Worm (Caenorhabditis elegans): ENCODE data around the gene srb-12.

The srb-12 gene

DNA sequence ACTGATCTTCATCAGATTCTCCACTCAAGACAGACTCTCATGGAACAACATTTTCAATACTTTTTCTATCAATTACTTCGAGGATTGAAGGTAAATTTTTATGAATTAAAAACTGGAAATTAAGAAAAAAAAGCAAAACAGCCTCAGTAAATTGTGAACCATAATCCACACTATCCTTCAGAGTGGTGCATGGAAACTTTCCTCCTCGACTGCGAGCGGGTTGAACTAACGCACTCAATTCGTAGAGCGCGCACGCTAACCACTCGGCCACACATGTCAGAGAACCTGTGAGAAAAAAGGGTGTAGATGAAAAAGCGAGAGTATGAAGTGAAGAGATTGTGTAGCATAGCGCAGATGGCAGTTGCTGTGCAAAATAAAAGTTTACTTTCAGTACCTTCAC, 49.4 kb downstream of the srb-12 start (continued):
- TF ChIP-seq blmp-1 (tag; optimal IDR thresholded peaks at IDR 0.05; ENCODE audit: insufficient read depth) (peak; percentile 35), nhr-77 (tag; optimal IDR thresholded peaks at IDR 0.05) (no peak)

- no peak for TF ChIP-seq nhr-12 (tag; optimal IDR thresholded peaks at IDR 0.05)
- TF ChIP-seq nhr-10 (tag; optimal IDR thresholded peaks at IDR 0.05) = no peak
- no peak for TF ChIP-seq ztf-1 (GFP tag; conservative IDR thresholded peaks at IDR 0.05)
- TF ChIP-seq nhr-77 (tag; optimal IDR thresholded peaks at IDR 0.05) = no peak
- TF ChIP-seq aly-2 (tag; optimal IDR thresholded peaks at IDR 0.05) = no peak
- TF ChIP-seq lin-39 (tag; optimal IDR thresholded peaks at IDR 0.05) = no peak
- TF ChIP-seq unc-55 (GFP tag; optimal IDR thresholded peaks at IDR 0.05) = no peak
- no peak for TF ChIP-seq C34F6.9 (tag; optimal IDR thresholded peaks at IDR 0.05)
- TF ChIP-seq Y55F3AM.14 (GFP tag; optimal IDR thresholded peaks at IDR 0.05) = no peak
- TF ChIP-seq ztf-4 (tag; optimal IDR thresholded peaks at IDR 0.05) = no peak
- no peak for TF ChIP-seq nhr-237 (tag; optimal IDR thresholded peaks at IDR 0.05)
- no peak for TF ChIP-seq lin-13 (GFP tag; optimal IDR thresholded peaks at IDR 0.05)
- TF ChIP-seq lin-11 (tag; optimal IDR thresholded peaks at IDR 0.05) = no peak
- no peak for TF ChIP-seq mab-5 (tag; optimal IDR thresholded peaks at IDR 0.05)
- TF ChIP-seq R02D3.7 (tag; optimal IDR thresholded peaks at IDR 0.05) = no peak
- no peak for TF ChIP-seq elt-3 (tag; optimal IDR thresholded peaks at IDR 0.05)
- TF ChIP-seq nhr-25 (tag; optimal IDR thresholded peaks at IDR 0.05) = no peak
- TF ChIP-seq unc-62 (GFP tag; optimal IDR thresholded peaks at IDR 0.05) = no peak
- no peak for TF ChIP-seq blmp-1 (tag; optimal IDR thresholded peaks at IDR 0.05; ENCODE audit: insufficient read depth)
- no peak for TF ChIP-seq elt-1 (tag; optimal IDR thresholded peaks at IDR 0.05)
- no peak for TF ChIP-seq sem-4 (tag; optimal IDR thresholded peaks at IDR 0.05)
- no peak for TF ChIP-seq alr-1 (tag; optimal IDR thresholded peaks at IDR 0.05)
- TF ChIP-seq nhr-11 (tag; optimal IDR thresholded peaks at IDR 0.05) = no peak
- TF ChIP-seq gmeb-1 (tag; optimal IDR thresholded peaks at IDR 0.05) = peak; percentile 25
- no peak for TF ChIP-seq ceh-82 (tag; optimal IDR thresholded peaks at IDR 0.05)
- TF ChIP-seq nhr-21 (tag; optimal IDR thresholded peaks at IDR 0.05) = no peak
- TF ChIP-seq mbf-1 (tag; optimal IDR thresholded peaks at IDR 0.05) = no peak
- peak; percentile 33 for TF ChIP-seq F13H6.1 (tag; optimal IDR thresholded peaks at IDR 0.05)
- TF ChIP-seq fos-1 (tag; optimal IDR thresholded peaks at IDR 0.05) = peak; percentile 73
- TF ChIP-seq nhr-129 (tag; optimal IDR thresholded peaks at IDR 0.05) = no peak
- no peak for TF ChIP-seq nhr-23 (tag; optimal IDR thresholded peaks at IDR 0.05)
- TF ChIP-seq ZK546.5 (tag; optimal IDR thresholded peaks at IDR 0.05) = no peak
- TF ChIP-seq lsy-2 (tag; optimal IDR thresholded peaks at IDR 0.05) = no peak
- peak; percentile 59 for TF ChIP-seq sma-9 (GFP tag; optimal IDR thresholded peaks at IDR 0.05)
- TF ChIP-seq sma-9 (tag; optimal IDR thresholded peaks at IDR 0.05) = no peak
- no peak for TF ChIP-seq zag-1 (tag; optimal IDR thresholded peaks at IDR 0.05)
- no peak for TF ChIP-seq sma-3 (GFP tag; optimal IDR thresholded peaks at IDR 0.05)
- TF ChIP-seq nhr-6 (tag; optimal IDR thresholded peaks at IDR 0.05) = no peak
- no peak for TF ChIP-seq skn-1 (tag; optimal IDR thresholded peaks at IDR 0.05)
- TF ChIP-seq snpc-4 (tag; optimal IDR thresholded peaks at IDR 0.05) = no peak
- no peak for TF ChIP-seq peb-1 (tag; optimal IDR thresholded peaks at IDR 0.05)
- TF ChIP-seq ceh-16 (tag; optimal IDR thresholded peaks at IDR 0.05) = no peak
- TF ChIP-seq crh-2 (tag; optimal IDR thresholded peaks at IDR 0.05) = peak; percentile 24
- no peak for TF ChIP-seq ztf-11 (tag; optimal IDR thresholded peaks at IDR 0.05)
Measured at ce11 chrII:5103784-5104457, 50.5 kb downstream of the srb-12 start, which contains the start of the genes C04G6.11 and mpk-2. Gene C04G6.11 (minus strand): TSS chrII:5103834. Gene mpk-2 (plus strand): TSS chrII:5104118.

DNA sequence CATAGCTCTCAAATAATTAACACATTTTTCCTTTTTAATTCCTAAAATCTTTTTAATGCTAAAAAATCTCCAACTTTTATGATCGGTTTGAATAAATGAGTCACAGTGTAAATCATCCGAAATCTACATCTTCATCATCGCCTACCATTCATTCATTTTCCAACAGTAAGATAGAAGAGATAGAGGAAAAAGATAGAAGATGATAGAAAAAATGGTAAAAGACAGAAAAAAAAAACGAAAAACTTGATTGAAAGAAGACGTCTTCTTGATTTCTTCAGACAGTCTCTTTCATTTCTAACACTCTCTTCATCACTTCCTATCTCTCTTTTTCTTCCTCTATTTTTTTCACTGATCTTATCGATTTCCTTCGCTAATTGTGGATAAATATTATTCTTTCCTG, 51.3 kb downstream of the srb-12 start:
- TF ChIP-seq lsy-2 (tag; optimal IDR thresholded peaks at IDR 0.05) (no peak), fos-1 (tag; optimal IDR thresholded peaks at IDR 0.05) (peak; percentile 34), ceh-82 (tag; optimal IDR thresholded peaks at IDR 0.05) (no peak), ZK546.5 (tag; optimal IDR thresholded peaks at IDR 0.05) (no peak), blmp-1 (tag; optimal IDR thresholded peaks at IDR 0.05; ENCODE audit: insufficient read depth) (peak; percentile 46), ztf-11 (tag; optimal IDR thresholded peaks at IDR 0.05) (no peak), aly-2 (tag; optimal IDR thresholded peaks at IDR 0.05) (no peak)

Measured in whole organism, L2 larva.